Fruit fly (Drosophila melanogaster) whole organism, prepupa: ENCODE measurements around the gene Myo61F.

Experiments used
- Blimp-1 ChIP-seq: fragments of 200-800 bp; sonication (Bioruptor generic); optimal IDR thresholded peaks from 3 replicates; lab custom pipeline; 2017; ENCODE audit warnings: missing biosample characterization, missing genetic modification characterization, mild to moderate bottlenecking, moderate library complexity, missing genetic modification reagents
- CG10631 ChIP-seq: fragments of 200-800 bp; sonication (Bioruptor generic); optimal IDR thresholded peaks from 2 replicates; lab custom pipeline; 2016; ENCODE audit warnings: missing biosample characterization, missing genetic modification characterization
- CG11294 ChIP-seq: fragments of 200-800 bp; sonication (Bioruptor generic); IDR thresholded peaks from 2 replicates; pipeline ENCODE4 v1.3.6; 2022; ENCODE audit warnings: missing biosample characterization, missing genetic modification characterization
- CG15336 ChIP-seq: fragments of 200-800 bp; sonication (Bioruptor generic); IDR thresholded peaks from 2 replicates; pipeline ENCODE4 v1.3.6; 2022; ENCODE audit warnings: missing biosample characterization, missing genetic modification characterization
- CG1621 ChIP-seq: fragments of 200-800 bp; sonication (Bioruptor generic); optimal IDR thresholded peaks from 3 replicates; lab custom pipeline; 2018; ENCODE audit warnings: missing biosample characterization, mild to moderate bottlenecking, missing genetic modification characterization
- CG16779 ChIP-seq: fragments of 200-800 bp; sonication (Bioruptor generic); optimal IDR thresholded peaks from 3 replicates; lab custom pipeline; 2017; ENCODE audit warnings: missing biosample characterization, mild to moderate bottlenecking, missing genetic modification characterization
- CG3032 ChIP-seq: fragments of 200-800 bp; optimal IDR thresholded peaks from 2 replicates; lab custom pipeline; 2019; ENCODE audit warnings: missing biosample characterization, mild to moderate bottlenecking, missing genetic modification characterization, moderate library complexity
- CG31627 ChIP-seq: fragments of 200-800 bp; sonication (Bioruptor generic); optimal IDR thresholded peaks from 3 replicates; lab custom pipeline; 2016; ENCODE audit warnings: missing biosample characterization, missing genetic modification characterization
- CG4318 ChIP-seq: fragments of 200-800 bp; sonication (Bioruptor generic); optimal IDR thresholded peaks from 3 replicates; lab custom pipeline; 2017; ENCODE audit warnings: missing biosample characterization, mild to moderate bottlenecking, missing genetic modification characterization
- CG6163 ChIP-seq: fragments of 200-800 bp; sonication (Bioruptor generic); IDR thresholded peaks from 3 replicates; pipeline ENCODE4 v1.3.6; 2022; ENCODE audit warnings: missing biosample characterization, missing genetic modification characterization
- CG6792 ChIP-seq: fragments of 200-800 bp; sonication (Bioruptor generic); optimal IDR thresholded peaks from 3 replicates; lab custom pipeline; 2016; ENCODE audit warnings: missing biosample characterization, missing genetic modification characterization
- CG6808 ChIP-seq: fragments of 200-800 bp; sonication (Bioruptor generic); optimal IDR thresholded peaks from 3 replicates; lab custom pipeline; 2017; ENCODE audit warnings: missing biosample characterization, missing genetic modification characterization, mild to moderate bottlenecking, moderate library complexity, missing genetic modification reagents
- CG6854 ChIP-seq: fragments of 200-800 bp; sonication (Bioruptor generic); optimal IDR thresholded peaks from 2 replicates; lab custom pipeline; 2017; ENCODE audit warnings: missing biosample characterization, mild to moderate bottlenecking, missing genetic modification characterization
- CG7368 ChIP-seq: fragments of 200-800 bp; sonication (Bioruptor generic); optimal IDR thresholded peaks from 3 replicates; lab custom pipeline; 2016; ENCODE audit warnings: missing biosample characterization, missing genetic modification characterization
- CG8319 ChIP-seq: fragments of 200-800 bp; sonication (Bioruptor generic); optimal IDR thresholded peaks from 3 replicates; lab custom pipeline; 2016; ENCODE audit warnings: missing biosample characterization, missing genetic modification characterization
- CG8632 ChIP-seq: fragments of 200-800 bp; sonication (Bioruptor generic); optimal IDR thresholded peaks from 3 replicates; lab custom pipeline; 2016; ENCODE audit warnings: missing biosample characterization, missing genetic modification characterization
- Eip75B ChIP-seq: fragments of 200-800 bp; sonication (Bioruptor generic); optimal IDR thresholded peaks from 3 replicates; lab custom pipeline; 2016; ENCODE audit warnings: missing biosample characterization, missing genetic modification characterization
- Eip78C ChIP-seq: fragments of 200-800 bp; sonication (Bioruptor generic); peaks from one replicate; lab custom pipeline; 2016; ENCODE audit warnings: missing biosample characterization, missing genetic modification characterization
- Eip93F ChIP-seq: fragments of 200-800 bp; sonication (Bioruptor generic); optimal IDR thresholded peaks from 2 replicates; lab custom pipeline; 2016; ENCODE audit warnings: missing biosample characterization, mild to moderate bottlenecking, missing genetic modification characterization
- Ets21C ChIP-seq: fragments of 200-800 bp; sonication (Bioruptor generic); optimal IDR thresholded peaks from 3 replicates; lab custom pipeline; 2016; ENCODE audit warnings: missing biosample characterization, missing genetic modification characterization
- Ets96B ChIP-seq: fragments of 200-800 bp; optimal IDR thresholded peaks from 2 replicates; lab custom pipeline; 2019; ENCODE audit warnings: missing biosample characterization, mild to moderate bottlenecking, missing genetic modification characterization, moderate library complexity
- Gug ChIP-seq: fragments of 200-800 bp; sonication (Bioruptor generic); IDR thresholded peaks from 2 replicates; pipeline ENCODE4 v1.3.6; 2022; ENCODE audit warnings: missing biosample characterization, missing genetic modification characterization
- Hr38 ChIP-seq: sonication (Bioruptor generic); optimal IDR thresholded peaks from 2 replicates; lab custom pipeline; 2016; ENCODE audit warnings: missing biosample characterization, missing genetic modification characterization
- Hr39 ChIP-seq: fragments of 200-800 bp; sonication (Bioruptor generic); optimal IDR thresholded peaks from 2 replicates; lab custom pipeline; 2016; ENCODE audit warnings: missing biosample characterization, missing genetic modification characterization
- OdsH ChIP-seq: fragments of 200-800 bp; sonication (Bioruptor generic); optimal IDR thresholded peaks from 3 replicates; lab custom pipeline; 2016; ENCODE audit warnings: missing biosample characterization, missing genetic modification characterization
- Sox102F ChIP-seq: fragments of 200-800 bp; sonication (Bioruptor generic); optimal IDR thresholded peaks from 2 replicates; lab custom pipeline; 2016; ENCODE audit warnings: missing biosample characterization, mild to moderate bottlenecking, missing genetic modification characterization
- Sox14 ChIP-seq: fragments of 200-800 bp; sonication (Bioruptor generic); optimal IDR thresholded peaks from 3 replicates; lab custom pipeline; 2016; ENCODE audit warnings: missing biosample characterization, missing genetic modification characterization
- Sox15 ChIP-seq: fragments of 200-800 bp; sonication (Bioruptor generic); optimal IDR thresholded peaks from 3 replicates; lab custom pipeline; 2016; ENCODE audit warnings: missing biosample characterization, missing genetic modification characterization
- acj6 ChIP-seq: fragments of 200-800 bp; sonication (Bioruptor generic); optimal IDR thresholded peaks from 3 replicates; lab custom pipeline; 2016; ENCODE audit warnings: missing biosample characterization, missing genetic modification characterization
- cyc ChIP-seq: fragments of 200-800 bp; sonication (Bioruptor generic); optimal IDR thresholded peaks from 3 replicates; lab custom pipeline; 2016; ENCODE audit warnings: missing biosample characterization, missing genetic modification characterization
- dsx ChIP-seq: fragments of 200-800 bp; optimal IDR thresholded peaks from 3 replicates; lab custom pipeline; 2019; ENCODE audit warnings: missing biosample characterization, mild to moderate bottlenecking, missing genetic modification characterization, moderate library complexity; ENCODE audit not compliant: poor library complexity, severe bottlenecking
- eg ChIP-seq: fragments of 200-800 bp; sonication (Bioruptor generic); IDR thresholded peaks from 3 replicates; pipeline ENCODE4 v1.3.6; 2022; ENCODE audit warnings: missing biosample characterization, missing genetic modification characterization
- esn ChIP-seq: fragments of 200-800 bp; sonication (Bioruptor generic); optimal IDR thresholded peaks from 2 replicates; lab custom pipeline; 2016; ENCODE audit warnings: missing biosample characterization, mild to moderate bottlenecking, missing genetic modification characterization, moderate library complexity
- fd59A ChIP-seq: fragments of 200-800 bp; sonication (Bioruptor generic); optimal IDR thresholded peaks from 2 replicates; lab custom pipeline; 2017; ENCODE audit warnings: missing biosample characterization, mild to moderate bottlenecking, missing genetic modification characterization, missing genetic modification reagents
- fd85E ChIP-seq: fragments of 200-800 bp; sonication (Bioruptor generic); optimal IDR thresholded peaks from 3 replicates; lab custom pipeline; 2016; ENCODE audit warnings: missing biosample characterization, missing genetic modification characterization
- fkh ChIP-seq: fragments of 200-800 bp; sonication (Bioruptor generic); optimal IDR thresholded peaks from 3 replicates; lab custom pipeline; 2017; ENCODE audit warnings: missing biosample characterization, mild to moderate bottlenecking, missing genetic modification characterization, moderate library complexity
- lz ChIP-seq: fragments of 200-800 bp; sonication (Bioruptor generic); optimal IDR thresholded peaks from 3 replicates; lab custom pipeline; 2016; ENCODE audit warnings: missing biosample characterization, missing genetic modification characterization
- pdm3 ChIP-seq: fragments of 200-800 bp; sonication (Bioruptor generic); optimal IDR thresholded peaks from 3 replicates; lab custom pipeline; 2016; ENCODE audit warnings: missing biosample characterization, missing genetic modification characterization
- salr ChIP-seq, 2 experiments: fragments of 200-800 bp; sonication (Bioruptor generic); optimal IDR thresholded peaks; 3 replicates each; lab custom pipeline; 2016 to 2018; ENCODE audit warnings: missing biosample characterization in 2 of 2, missing genetic modification characterization in 2 of 2, mild to moderate bottlenecking in 1 of 2
- spab ChIP-seq: fragments of 200-800 bp; sonication (Bioruptor generic); optimal IDR thresholded peaks from 2 replicates; lab custom pipeline; 2017; ENCODE audit warnings: missing biosample characterization, mild to moderate bottlenecking, missing genetic modification characterization, missing genetic modification reagents
- ss ChIP-seq, 2 experiments: fragments of 200-800 bp; sonication (Bioruptor generic); optimal IDR thresholded peaks; 2 replicates in 1 of 2; 3 replicates in 1 of 2; lab custom pipeline; 2017 to 2018; ENCODE audit warnings: mild to moderate bottlenecking in 2 of 2, missing biosample characterization in 2 of 2, missing genetic modification characterization in 2 of 2, moderate library complexity in 1 of 2
- svp ChIP-seq: fragments of 200-800 bp; sonication (Bioruptor generic); peaks from one replicate; lab custom pipeline; 2016; ENCODE audit warnings: missing biosample characterization, missing genetic modification characterization
- topi ChIP-seq: fragments of 200-800 bp; sonication (Bioruptor generic); optimal IDR thresholded peaks from 3 replicates; lab custom pipeline; 2016; ENCODE audit warnings: missing biosample characterization, missing genetic modification characterization
- vri ChIP-seq: fragments of 200-800 bp; sonication (Bioruptor generic); optimal IDR thresholded peaks from 3 replicates; lab custom pipeline; 2016; ENCODE audit warnings: missing biosample characterization, mild to moderate bottlenecking, missing genetic modification characterization

Myo61F gene

dm6 chr3L:1335428-1335764 is 17.1 kb downstream of the Myo61F start (continued):
- no peak for TF ChIP-seq CG1621 (tag; lab: Kevin White, UChicago)
- no peak for TF ChIP-seq Ets21C (GFP tag; lab: Kevin White, UChicago)
- peak; percentile 61 for TF ChIP-seq lz (GFP tag; lab: Kevin White, UChicago)
- TF ChIP-seq Sox14 (GFP tag; lab: Kevin White, UChicago) = peak; percentile 67
- TF ChIP-seq acj6 (GFP tag; lab: Kevin White, UChicago) = peak; percentile 57
- TF ChIP-seq Blimp-1 = no peak
- no peak for TF ChIP-seq CG4318 (GFP tag; lab: Kevin White, UChicago)
- TF ChIP-seq fd85E (GFP tag; lab: Kevin White, UChicago) = no peak
- TF ChIP-seq, all 60 proteins: peak for 35

dm6 chr3L:1335989-1336961 is 18.0 kb downstream of the Myo61F start:
- TF ChIP-seq dsx (GFP tag; lab: Kevin White, UChicago) (no peak), CG6163 (GFP tag; lab: Robert Waterston, UW) (peak; percentile 44; the same call in 2 of the 3 replicates), CG4318 (GFP tag; lab: Kevin White, UChicago) (no peak), CG31627 (GFP tag; lab: Kevin White, UChicago) (peak; percentile 38), lz (GFP tag; lab: Kevin White, UChicago) (no peak), svp (GFP tag; lab: Kevin White, UChicago) (peak; percentile 92), CG15336 (GFP tag; lab: Robert Waterston, UW) (peak; percentile 27; the same call in 1 of the 2 replicates), fd85E (GFP tag; lab: Kevin White, UChicago) (no peak), fkh (peak; percentile 36), salr (GFP tag; optimal IDR thresholded peaks at IDR 0.05; lab: Kevin White, UChicago) (no peak), cyc (peak; percentile 7), Sox15 (GFP tag; lab: Kevin White, UChicago) (no peak), Hr39 (peak; percentile 14), Eip75B (no peak), vri (GFP tag; lab: Kevin White, UChicago) (peak; percentile 91), Eip93F (GFP tag; lab: Kevin White, UChicago) (peak; percentile 70), CG6854 (GFP tag; lab: Kevin White, UChicago) (no peak), Eip78C (GFP tag; lab: Kevin White, UChicago) (peak; percentile 64), CG6792 (GFP tag; lab: Kevin White, UChicago) (no peak), spab (GFP tag; lab: Kevin White, UChicago) (no peak), esn (peak; percentile 29), CG3032 (tag; lab: Kevin White, UChicago) (no peak), Gug (GFP tag; lab: Robert Waterston, UW) (no peak), Hr38 (no peak), eg (GFP tag; lab: Robert Waterston, UW) (peak; percentile 53; the same call in 2 of the 3 replicates), topi (peak; percentile 23)

- no peak for TF ChIP-seq Sox102F (GFP tag; lab: Kevin White, UChicago)
- no peak for TF ChIP-seq CG1621 (tag; lab: Kevin White, UChicago)
- no peak for TF ChIP-seq CG10631 (GFP tag; lab: Kevin White, UChicago)
- no peak for TF ChIP-seq OdsH (GFP tag; lab: Kevin White, UChicago)
- TF ChIP-seq ss (GFP tag; optimal IDR thresholded peaks at IDR 0.05; lab: Kevin White, UChicago) = peak in 1 of 2 experiments; percentile 11
- TF ChIP-seq Ets21C (GFP tag; lab: Kevin White, UChicago) = no peak
- TF ChIP-seq Gug (GFP tag; lab: Robert Waterston, UW) = 0 out of 2 replicates have a peak, but pooled peaks have one; percentile 26
- TF ChIP-seq CG6163 (GFP tag; lab: Robert Waterston, UW) = peak; percentile 48; the same call in 1 of the 3 replicates
- peak; percentile 47 for TF ChIP-seq Ets96B
- TF ChIP-seq CG6854 (GFP tag; lab: Kevin White, UChicago) = no peak
- TF ChIP-seq CG6808 (GFP tag; lab: Kevin White, UChicago) = no peak
- TF ChIP-seq cyc = peak; percentile 66
- TF ChIP-seq pdm3 (GFP tag; lab: Kevin White, UChicago) = no peak
- no peak for TF ChIP-seq CG16779 (tag; lab: Kevin White, UChicago)
- TF ChIP-seq CG8319 (GFP tag; lab: Kevin White, UChicago) = no peak
- no peak for TF ChIP-seq Hr39
- TF ChIP-seq fkh = peak; percentile 43
- no peak for TF ChIP-seq CG8632 (GFP tag; lab: Kevin White, UChicago)
- no peak for TF ChIP-seq salr (GFP tag; optimal IDR thresholded peaks at IDR 0.05; lab: Kevin White, UChicago)
- no peak for TF ChIP-seq Eip93F (GFP tag; lab: Kevin White, UChicago)
- TF ChIP-seq Eip78C (GFP tag; lab: Kevin White, UChicago) = peak; percentile 71
- peak; percentile 64 for TF ChIP-seq lz (GFP tag; lab: Kevin White, UChicago)
- no peak for TF ChIP-seq CG7368 (GFP tag; lab: Kevin White, UChicago)
- no peak for TF ChIP-seq fd59A (GFP tag; lab: Kevin White, UChicago)
- TF ChIP-seq CG4318 (GFP tag; lab: Kevin White, UChicago) = no peak
- TF ChIP-seq CG11294 (GFP tag; lab: Robert Waterston, UW) = 0 out of 2 replicates have a peak, but pooled peaks have one; percentile 36
Measured at dm6 chr3L:1342133-1342580, 23.9 kb downstream of the Myo61F start, which contains the start of gene indra. indra (minus strand) TSS chr3L:1342403.
